Worm (Caenorhabditis elegans) whole organism, L4/young adult: ENCODE results near the gene hpo-19.

Experiments used
- W03F9.2 ChIP-seq: fragments of 150-350 bp; optimal IDR thresholded peaks from 2 replicates; lab custom pipeline; 2014; ENCODE audit warnings: missing biosample characterization, missing genetic modification characterization
- dao-5 ChIP-seq: sonication (generic microtip); optimal IDR thresholded peaks from 2 replicates; lab custom pipeline; 2016; ENCODE audit warnings: missing genotype, missing genetic modification characterization, moderate library complexity, missing compliant biosample characterization
- him-1 ChIP-seq: sonication (generic microtip); optimal IDR thresholded peaks from 2 replicates; lab custom pipeline; 2016; ENCODE audit warnings: missing genotype, missing genetic modification reagents, missing genetic modification characterization, missing compliant biosample characterization

DNA sequence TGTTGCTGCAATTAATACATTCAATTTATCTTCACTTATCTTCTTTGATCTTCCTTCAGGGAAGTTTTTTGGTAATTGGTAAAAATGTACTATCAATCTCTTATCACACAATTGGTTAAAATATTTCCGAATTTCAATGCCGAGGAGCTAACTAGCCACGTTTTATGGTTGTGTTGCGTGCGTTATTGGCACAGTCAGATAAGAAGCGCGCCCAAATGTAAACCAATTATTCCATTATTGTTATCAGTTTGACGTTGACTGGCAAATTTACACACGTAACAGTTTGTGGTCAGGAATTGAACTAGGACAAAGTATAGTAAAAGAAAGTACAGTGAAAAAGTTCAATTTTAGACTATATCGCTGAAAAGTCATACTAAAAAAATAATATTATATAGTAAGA, 28.9 kb upstream of the hpo-19 start:
- TF ChIP-seq dao-5 (tag; lab: Kevin White, UChicago) (no peak), W03F9.2 (no peak), him-1 (tag; lab: Kevin White, UChicago) (no peak)
